Worm (Caenorhabditis elegans) whole organism, L3 larva: ENCODE results near the gene M117.6.

Experiments
- R02D3.7 ChIP-seq: fragments of 150-350 bp; optimal IDR thresholded peaks from 2 replicates; lab custom pipeline; 2014; ENCODE audit warnings: missing biosample characterization, missing genetic modification characterization
- ZK546.5 ChIP-seq: sonication (generic microtip); optimal IDR thresholded peaks from 2 replicates; lab custom pipeline; 2017; ENCODE audit warnings: missing biosample characterization, missing genetic modification characterization
- aly-2 ChIP-seq: fragments of 150-350 bp; optimal IDR thresholded peaks from 2 replicates; lab custom pipeline; 2014; ENCODE audit warnings: missing biosample characterization, missing genetic modification characterization
- ama-1 ChIP-seq: fragments of 150-350 bp; optimal IDR thresholded peaks from 2 replicates; lab custom pipeline; 2018
- ceh-16 ChIP-seq: sonication (generic microtip); optimal IDR thresholded peaks from 2 replicates; lab custom pipeline; 2017; ENCODE audit warnings: missing biosample characterization, missing genetic modification characterization
- ceh-28 ChIP-seq: fragments of 150-350 bp; optimal IDR thresholded peaks from 2 replicates; lab custom pipeline; 2014; ENCODE audit warnings: missing biosample characterization, missing genetic modification reagents, missing genetic modification characterization
- ceh-82 ChIP-seq: fragments of 150-350 bp; optimal IDR thresholded peaks from 2 replicates; lab custom pipeline; 2014; ENCODE audit warnings: missing biosample characterization, missing genetic modification characterization
- ceh-9 ChIP-seq: sonication (generic microtip); optimal IDR thresholded peaks from 2 replicates; lab custom pipeline; 2018; ENCODE audit warnings: missing biosample characterization, missing genetic modification characterization
- daf-12 ChIP-seq: fragments of 150-350 bp; optimal IDR thresholded peaks from 2 replicates; lab custom pipeline; 2014; ENCODE audit warnings: missing biosample characterization, missing genetic modification reagents, missing genetic modification characterization
- egl-27 ChIP-seq: sonication (generic microtip); optimal IDR thresholded peaks from 4 replicates; lab custom pipeline; 2017; ENCODE audit warnings: missing biosample characterization, missing genetic modification reagents, missing genetic modification characterization
- egl-5 ChIP-seq: fragments of 150-350 bp; optimal IDR thresholded peaks from 2 replicates; lab custom pipeline; 2017; ENCODE audit warnings: missing biosample characterization, missing genetic modification reagents, missing genetic modification characterization, inconsistent platforms
- elt-1 ChIP-seq: fragments of 150-350 bp; optimal IDR thresholded peaks from 2 replicates; lab custom pipeline; 2014; ENCODE audit warnings: missing biosample characterization, missing genetic modification characterization
- elt-2 ChIP-seq: sonication (generic microtip); optimal IDR thresholded peaks from 2 replicates; lab custom pipeline; 2016; ENCODE audit warnings: missing genetic modification reagents, mild to moderate bottlenecking, missing genetic modification characterization, missing compliant biosample characterization
- elt-3 ChIP-seq, 3 experiments: fragments of 150-350 bp in 1 of 3; sonication (generic microtip) in 2 of 3; optimal IDR thresholded peaks; 2 replicates in 2 of 3; 4 replicates in 1 of 3; lab custom pipeline; 2014 to 2017; ENCODE audit warnings: missing biosample characterization in 3 of 3, missing genetic modification characterization in 3 of 3
- eor-1 ChIP-seq, 2 experiments: fragments of 150-350 bp; optimal IDR thresholded peaks; 2 replicates each; lab custom pipeline; 2014 to 2018; ENCODE audit warnings: missing biosample characterization in 2 of 2, missing genetic modification characterization in 2 of 2
- fkh-10 ChIP-seq: sonication (generic microtip); optimal IDR thresholded peaks from 2 replicates; lab custom pipeline; 2017; ENCODE audit warnings: missing biosample characterization, missing genetic modification reagents, missing genetic modification characterization
- fkh-2 ChIP-seq: fragments of 150-350 bp; optimal IDR thresholded peaks from 2 replicates; lab custom pipeline; 2014; ENCODE audit warnings: missing biosample characterization, missing genetic modification reagents, missing genetic modification characterization
- fos-1 ChIP-seq: fragments of 150-350 bp; optimal IDR thresholded peaks from 2 replicates; lab custom pipeline; 2014; ENCODE audit warnings: missing biosample characterization, missing genetic modification characterization
- hmg-11 ChIP-seq: sonication (generic microtip); optimal IDR thresholded peaks from 2 replicates; lab custom pipeline; 2016; ENCODE audit warnings: missing genetic modification characterization, missing compliant biosample characterization
- jun-1 ChIP-seq: fragments of 150-350 bp; optimal IDR thresholded peaks from 2 replicates; lab custom pipeline; 2014; ENCODE audit warnings: missing biosample characterization, missing genetic modification reagents, missing genetic modification characterization
- lin-15B ChIP-seq: fragments of 150-350 bp; optimal IDR thresholded peaks from 2 replicates; lab custom pipeline; 2014; ENCODE audit warnings: missing biosample characterization, missing genetic modification characterization
- lin-39 ChIP-seq: fragments of 150-350 bp; optimal IDR thresholded peaks from 2 replicates; lab custom pipeline; 2018; ENCODE audit warnings: missing biosample characterization, missing genetic modification reagents, missing genetic modification characterization
- lsy-12 ChIP-seq: sonication (generic microtip); optimal IDR thresholded peaks from 2 replicates; lab custom pipeline; 2016; ENCODE audit warnings: mild to moderate bottlenecking, missing genetic modification characterization, missing compliant biosample characterization
- mdl-1 ChIP-seq: fragments of 150-350 bp; optimal IDR thresholded peaks from 2 replicates; lab custom pipeline; 2014; ENCODE audit warnings: missing biosample characterization, missing genetic modification characterization
- mml-1 ChIP-seq: fragments of 150-350 bp; sonication (generic microtip); optimal IDR thresholded peaks from 3 replicates; lab custom pipeline; 2014; ENCODE audit warnings: missing biosample characterization, missing genetic modification characterization
- nfya-1 ChIP-seq: sonication (generic microtip); optimal IDR thresholded peaks from 2 replicates; lab custom pipeline; 2017; ENCODE audit warnings: missing genetic modification characterization, mild to moderate bottlenecking, missing compliant biosample characterization, antibody characterized with exemption, moderate library complexity; ENCODE audit not compliant: insufficient read depth
- nhr-11 ChIP-seq: fragments of 150-350 bp; optimal IDR thresholded peaks from 2 replicates; lab custom pipeline; 2014; ENCODE audit warnings: missing biosample characterization, missing genetic modification characterization
- nhr-12 ChIP-seq: fragments of 150-350 bp; optimal IDR thresholded peaks from 2 replicates; lab custom pipeline; 2014; ENCODE audit warnings: missing biosample characterization, missing genetic modification characterization
- nhr-23 ChIP-seq: fragments of 150-350 bp; optimal IDR thresholded peaks from 2 replicates; lab custom pipeline; 2014; ENCODE audit warnings: missing biosample characterization, missing genetic modification reagents, missing genetic modification characterization
- nhr-237 ChIP-seq: fragments of 150-350 bp; optimal IDR thresholded peaks from 2 replicates; lab custom pipeline; 2014; ENCODE audit warnings: missing biosample characterization, missing genetic modification characterization
- nhr-25 ChIP-seq: sonication (generic microtip); optimal IDR thresholded peaks from 2 replicates; lab custom pipeline; 2017; ENCODE audit warnings: missing biosample characterization, missing genetic modification characterization
- nhr-28 ChIP-seq: fragments of 150-350 bp; optimal IDR thresholded peaks from 2 replicates; lab custom pipeline; 2014; ENCODE audit warnings: missing biosample characterization, missing genetic modification characterization
- nhr-43 ChIP-seq: sonication (generic microtip); optimal IDR thresholded peaks from 2 replicates; lab custom pipeline; 2016; ENCODE audit warnings: mild to moderate bottlenecking, missing genetic modification characterization, missing compliant biosample characterization; ENCODE audit not compliant: poor library complexity, severe bottlenecking
- nhr-67 ChIP-seq: fragments of 150-350 bp; optimal IDR thresholded peaks from 2 replicates; lab custom pipeline; 2014; ENCODE audit warnings: missing biosample characterization, missing genetic modification characterization
- nhr-76 ChIP-seq: fragments of 150-350 bp; sonication (generic microtip); optimal IDR thresholded peaks from 5 replicates; lab custom pipeline; 2014; ENCODE audit warnings: missing biosample characterization, missing genetic modification characterization
- nhr-77 ChIP-seq: fragments of 150-350 bp; optimal IDR thresholded peaks from 2 replicates; lab custom pipeline; 2014; ENCODE audit warnings: missing biosample characterization, missing genetic modification characterization
- pha-4 ChIP-seq: fragments of 150-350 bp; optimal IDR thresholded peaks from 2 replicates; lab custom pipeline; 2014; ENCODE audit warnings: missing biosample characterization, missing genetic modification reagents, missing genetic modification characterization
- pqm-1 ChIP-seq: fragments of 150-350 bp; optimal IDR thresholded peaks from 2 replicates; lab custom pipeline; 2017; ENCODE audit warnings: missing biosample characterization, missing genetic modification characterization, inconsistent platforms
- sea-2 ChIP-seq: fragments of 150-350 bp; sonication (generic microtip); optimal IDR thresholded peaks from 4 replicates; lab custom pipeline; 2014; ENCODE audit warnings: missing biosample characterization, missing genetic modification reagents, missing genetic modification characterization
- skn-1 ChIP-seq: fragments of 150-350 bp; optimal IDR thresholded peaks from 2 replicates; lab custom pipeline; 2014; ENCODE audit warnings: missing biosample characterization, missing genetic modification characterization
- snpc-4 ChIP-seq: fragments of 150-350 bp; optimal IDR thresholded peaks from 2 replicates; lab custom pipeline; 2014; ENCODE audit warnings: missing biosample characterization, missing genetic modification characterization
- tbx-2 ChIP-seq: sonication (generic microtip); optimal IDR thresholded peaks from 2 replicates; lab custom pipeline; 2016; ENCODE audit warnings: mild to moderate bottlenecking, missing genetic modification characterization, missing compliant biosample characterization
- unc-39 ChIP-seq: sonication (generic microtip); optimal IDR thresholded peaks from 4 replicates; lab custom pipeline; 2017; ENCODE audit warnings: missing biosample characterization, missing genetic modification characterization
- unc-62 ChIP-seq: fragments of 150-350 bp; sonication (generic microtip); optimal IDR thresholded peaks from 4 replicates; lab custom pipeline; 2014; ENCODE audit warnings: missing biosample characterization, missing genetic modification reagents, missing genetic modification characterization
- zag-1 ChIP-seq: fragments of 150-350 bp; optimal IDR thresholded peaks from 2 replicates; lab custom pipeline; 2014; ENCODE audit warnings: missing biosample characterization, missing genetic modification characterization
- ztf-11 ChIP-seq: fragments of 150-350 bp; optimal IDR thresholded peaks from 2 replicates; lab custom pipeline; 2014; ENCODE audit warnings: missing biosample characterization, missing genetic modification characterization
- ztf-4 ChIP-seq: fragments of 150-350 bp; optimal IDR thresholded peaks from 2 replicates; lab custom pipeline; 2014; ENCODE audit warnings: missing biosample characterization, missing genetic modification characterization

M117.6 gene

ce11 chrIV:11821591-11822361 is 6.1 kb downstream of the M117.6 start, which contains the start of the genes par-5 and M117.3:
par-5 (minus strand) TSS chrIV:11821924.
M117.3 (plus strand) TSS chrIV:11822206.
- TF ChIP-seq unc-62 (GFP tag; lab: Kevin White, UChicago): peak; percentile 19
- no peak for TF ChIP-seq ZK546.5 (tag; lab: Kevin White, UChicago)
- TF ChIP-seq nfya-1 (tag; lab: Kevin White, UChicago): peak; percentile 79
- TF ChIP-seq ztf-11: no peak
- no peak for TF ChIP-seq ceh-82 (tag; lab: Kevin White, UChicago)
- TF ChIP-seq nhr-23: no peak
- TF ChIP-seq ztf-4 (tag; lab: Kevin White, UChicago): no peak
- peak; percentile 67 for TF ChIP-seq jun-1 (tag; lab: Kevin White, UChicago)
- peak; percentile 61 for TF ChIP-seq pha-4 (tag; lab: Kevin White, UChicago)
- TF ChIP-seq nhr-77 (tag; lab: Kevin White, UChicago): no peak
- no peak for TF ChIP-seq nhr-28 (tag; lab: Kevin White, UChicago)
- TF ChIP-seq egl-27 (tag; lab: Kevin White, UChicago): peak; percentile 10
- no peak for TF ChIP-seq ceh-9 (tag; lab: Kevin White, UChicago)
- no peak for TF ChIP-seq daf-12 (tag; lab: Kevin White, UChicago)
- no peak for TF ChIP-seq nhr-25 (tag; lab: Kevin White, UChicago)
- no peak for TF ChIP-seq eor-1 (tag; optimal IDR thresholded peaks at IDR 0.05; lab: Kevin White, UChicago)
- no peak for TF ChIP-seq nhr-43 (tag; lab: Kevin White, UChicago)
- TF ChIP-seq egl-5 (tag; lab: Kevin White, UChicago): peak; percentile 75
- peak; percentile 62 for TF ChIP-seq fkh-10 (GFP tag; lab: Kevin White, UChicago)
- TF ChIP-seq ceh-28 (tag; lab: Kevin White, UChicago): peak; percentile 77
- TF ChIP-seq elt-2 (tag; lab: Kevin White, UChicago): peak; percentile 80
- TF ChIP-seq lin-39 (tag; lab: Kevin White, UChicago): peak; percentile 61
- TF ChIP-seq unc-39: no peak
- TF ChIP-seq pqm-1 (tag; lab: Kevin White, UChicago): peak; percentile 49
- TF ChIP-seq fkh-2 (tag; lab: Kevin White, UChicago): no peak
- TF ChIP-seq sea-2 (GFP tag; lab: Kevin White, UChicago): peak; percentile 77
- TF ChIP-seq elt-1 (tag; lab: Kevin White, UChicago): no peak
- no peak for TF ChIP-seq mml-1 (tag; lab: Kevin White, UChicago)
- TF ChIP-seq zag-1 (tag; lab: Kevin White, UChicago): no peak
- no peak for TF ChIP-seq skn-1 (tag; lab: Kevin White, UChicago)
- TF ChIP-seq fos-1: no peak
- TF ChIP-seq ama-1 (lab: Kevin White, UChicago): peak; percentile 20
- peak; percentile 65 for TF ChIP-seq lin-15B (tag; lab: Kevin White, UChicago)
- TF ChIP-seq elt-3 (tag; optimal IDR thresholded peaks at IDR 0.05; lab: Kevin White, UChicago): no peak
- no peak for TF ChIP-seq nhr-12
- peak; percentile 50 for TF ChIP-seq lsy-12 (tag; lab: Kevin White, UChicago)
- no peak for TF ChIP-seq nhr-237 (tag; lab: Kevin White, UChicago)
- TF ChIP-seq ceh-16 (tag; lab: Kevin White, UChicago): no peak
- TF ChIP-seq tbx-2 (tag; lab: Kevin White, UChicago): no peak
- TF ChIP-seq R02D3.7 (tag; lab: Kevin White, UChicago): no peak
- TF ChIP-seq mdl-1 (tag; lab: Kevin White, UChicago): peak; percentile 51
- TF ChIP-seq aly-2 (tag; lab: Kevin White, UChicago): no peak
- no peak for TF ChIP-seq nhr-67 (tag; lab: Kevin White, UChicago)
- TF ChIP-seq snpc-4 (tag; lab: Kevin White, UChicago): no peak
- no peak for TF ChIP-seq nhr-76 (tag; lab: Kevin White, UChicago)
- no peak for TF ChIP-seq nhr-11 (tag; lab: Kevin White, UChicago)
- TF ChIP-seq hmg-11 (tag; lab: Kevin White, UChicago): peak; percentile 58
